Fruit fly (Drosophila melanogaster): ENCODE data around the gene CG2061.

CG2061 gene

DNA sequence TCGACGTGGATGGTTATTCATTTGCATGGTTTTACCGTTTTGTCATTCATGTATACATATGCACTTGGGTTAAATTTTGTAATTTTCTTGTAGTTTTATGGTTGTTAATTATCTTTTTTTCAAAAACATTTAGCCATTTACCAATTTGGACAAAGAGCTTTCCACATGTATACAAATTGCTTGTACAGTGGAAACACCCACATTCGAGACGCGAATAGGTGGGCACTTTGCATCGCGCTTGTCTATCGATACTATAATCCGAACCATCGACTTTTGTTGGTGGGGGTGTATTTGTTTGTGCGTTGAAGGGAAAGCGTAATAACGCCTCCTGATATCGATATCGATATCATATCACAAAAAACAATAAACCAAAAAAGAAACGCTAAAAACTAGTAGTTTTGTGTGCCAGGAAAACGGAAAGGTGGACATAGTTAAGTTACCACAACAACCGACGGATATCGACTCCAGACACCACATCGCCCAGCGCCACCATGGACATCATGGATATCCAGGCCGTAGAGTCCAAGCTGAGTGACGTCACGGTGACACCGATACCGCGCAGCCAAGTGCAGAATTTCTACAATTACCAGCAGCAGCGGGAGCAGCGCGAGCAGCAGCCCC, 45.4 kb downstream of the CG2061 start, which contains the start of gene CDK2AP1 (continued):
- no peak for TF ChIP-seq CG10543 (GFP tag; optimal IDR thresholded peaks at IDR 0.05)
- TF ChIP-seq TFAM (GFP tag; optimal IDR thresholded peaks at IDR 0.05): no peak
- no peak for TF ChIP-seq jigr1 (GFP tag; IDR thresholded peaks at IDR 0.05)
- TF ChIP-seq ci (GFP tag; IDR thresholded peaks at IDR 0.05): no peak
- TF ChIP-seq crol (GFP tag; IDR thresholded peaks at IDR 0.05): peak; percentile 26; the same call in 1 of the 2 replicates
- no peak for TF ChIP-seq Oaz (GFP tag; IDR thresholded peaks at IDR 0.05)
- TF ChIP-seq disco-r (GFP tag; optimal IDR thresholded peaks at IDR 0.05): no peak
- peak; percentile 36 for TF ChIP-seq nmo (GFP tag; optimal IDR thresholded peaks at IDR 0.05)
- peak; percentile 40; the same call in 1 of the 2 replicates for TF ChIP-seq klu (GFP tag; IDR thresholded peaks at IDR 0.05)
- no peak for TF ChIP-seq CG32772 (GFP tag; IDR thresholded peaks at IDR 0.05)
- peak in 1 of 2 experiments; percentile 37 for TF ChIP-seq dpn (GFP tag; optimal IDR thresholded peaks at IDR 0.05)
- TF ChIP-seq Vsx1 (GFP tag; optimal IDR thresholded peaks at IDR 0.05): no peak

DNA sequence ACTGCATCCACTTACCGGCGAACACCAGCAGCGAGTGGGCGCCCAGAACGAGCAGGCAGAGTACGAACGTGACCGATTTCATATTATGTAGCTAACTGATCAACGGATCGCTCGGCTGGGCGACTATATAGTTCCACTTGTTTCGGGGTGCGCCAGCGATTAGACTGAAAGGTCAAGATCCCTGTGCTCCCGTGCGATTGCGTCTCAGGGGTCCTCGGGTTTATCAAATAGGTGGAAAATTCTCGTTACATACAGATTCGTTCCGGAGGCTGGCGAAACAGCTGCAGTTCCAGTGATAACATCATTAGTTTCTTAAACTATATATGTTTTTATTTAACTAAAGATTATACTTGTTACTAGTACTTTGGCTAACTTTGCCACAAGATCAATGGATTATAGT, 47.9 kb downstream of the CG2061 start, which contains the start of gene ssp7:
ssp7 (minus strand) TSS at position 101 of the 400 bp plus-strand sequence.
- TF ChIP-seq CG3163 (GFP tag; optimal IDR thresholded peaks at IDR 0.05) (no peak), CG34376 (GFP tag; optimal IDR thresholded peaks at IDR 0.05) (peak; percentile 20)

DNA sequence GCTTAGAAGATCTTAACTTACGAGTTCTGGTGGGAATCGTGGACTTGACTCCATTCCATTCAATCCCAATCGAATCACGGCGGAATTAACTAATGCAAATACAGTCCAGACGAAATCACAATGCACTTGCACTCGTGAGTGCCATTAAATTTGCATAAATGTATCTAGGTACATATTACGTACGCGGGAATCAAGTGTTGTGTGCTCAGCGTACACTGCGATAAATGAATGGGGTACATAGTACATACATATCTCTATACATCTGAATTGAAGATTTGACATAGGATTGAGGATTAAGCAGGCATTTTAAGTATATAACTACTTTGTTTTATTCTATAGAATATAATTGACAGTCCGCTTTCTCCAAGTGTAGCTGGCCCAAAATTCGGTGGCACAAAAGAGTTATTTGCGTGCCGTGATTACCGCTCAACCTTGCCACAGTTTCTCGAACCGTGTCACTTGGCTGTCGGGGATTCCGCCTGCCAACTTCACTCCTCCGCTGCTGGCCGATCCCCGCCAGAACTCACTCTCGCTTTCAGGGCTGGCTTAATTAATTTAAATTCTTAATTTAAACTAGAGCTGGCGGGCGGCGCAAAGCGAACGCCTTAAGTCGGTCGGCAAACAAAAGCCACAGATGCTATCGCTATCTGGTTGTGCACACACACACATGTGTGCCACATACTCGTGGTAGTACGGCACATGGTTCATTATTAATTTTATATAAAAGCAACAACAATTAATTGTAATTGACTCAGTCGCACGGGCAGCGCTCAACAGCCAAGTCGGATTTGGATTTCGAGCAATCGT, 49.7 kb downstream of the CG2061 start, which contains the start of the genes CG15199 and CG15202:
CG15199 (minus strand) TSS at position 51 of the 807 bp plus-strand sequence.
CG15202 (plus strand) TSS at position 757 of the 807 bp plus-strand sequence.
- TF ChIP-seq z (GFP tag; IDR thresholded peaks at IDR 0.05): no peak
- TF ChIP-seq br (optimal IDR thresholded peaks at IDR 0.05): no peak
- no peak for TF ChIP-seq Opbp (GFP tag; IDR thresholded peaks at IDR 0.05; ENCODE audit: partially characterized antibody)
- TF ChIP-seq dmrt99B (tag; optimal IDR thresholded peaks at IDR 0.05): peak; percentile 50
- TF ChIP-seq CG9215 (GFP tag; IDR thresholded peaks at IDR 0.05): no peak
- no peak for TF ChIP-seq ham (GFP tag; IDR thresholded peaks at IDR 0.05)
- peak; percentile 46 for TF ChIP-seq CG7839 (tag; optimal IDR thresholded peaks at IDR 0.05)
- peak in 1 of 2 experiments; percentile 8 for TF ChIP-seq dpn (GFP tag; optimal IDR thresholded peaks at IDR 0.05)
- no peak for TF ChIP-seq CTCF (GFP tag; optimal IDR thresholded peaks at IDR 0.05)
- no peak for TF ChIP-seq tup (GFP tag; optimal IDR thresholded peaks at IDR 0.05)

DNA sequence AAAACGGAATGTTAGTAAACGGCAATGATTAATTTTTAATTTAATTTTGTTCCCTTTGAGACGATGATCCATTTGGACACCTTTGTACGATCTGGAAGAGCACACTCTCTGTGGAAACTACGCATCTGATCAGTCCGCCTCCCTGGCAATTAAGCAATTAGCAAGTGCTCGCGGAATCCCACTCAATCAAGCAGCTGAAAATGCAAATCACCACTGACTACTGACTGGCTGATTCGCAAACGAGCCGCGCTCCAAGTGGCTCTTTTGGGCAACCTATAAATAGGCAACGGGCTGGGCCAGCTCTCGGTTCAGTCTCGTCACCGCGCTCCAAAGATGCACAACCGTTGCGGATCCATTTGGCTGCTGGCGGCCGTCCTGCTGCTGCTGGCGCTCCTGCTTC, 51.5 kb downstream of the CG2061 start, which contains the start of gene CG15201:
CG15201 (plus strand) TSS at position 301 of the 400 bp plus-strand sequence.
- TF ChIP-seq z (GFP tag; IDR thresholded peaks at IDR 0.05) (0 out of 3 replicates have a peak, but pooled peaks have one; percentile 25), unpg (GFP tag; optimal IDR thresholded peaks at IDR 0.05) (no peak)

All from whole organism, embryonic.